Worm (Caenorhabditis elegans) whole organism, dauer: ENCODE data around the gene ufl-1.

Experiments used
- unc-62 ChIP-seq: sonication (generic microtip); optimal IDR thresholded peaks from 2 replicates; lab custom pipeline; 2017; ENCODE audit warnings: missing biosample characterization, missing genetic modification reagents, missing genetic modification characterization

The ufl-1 gene

DNA sequence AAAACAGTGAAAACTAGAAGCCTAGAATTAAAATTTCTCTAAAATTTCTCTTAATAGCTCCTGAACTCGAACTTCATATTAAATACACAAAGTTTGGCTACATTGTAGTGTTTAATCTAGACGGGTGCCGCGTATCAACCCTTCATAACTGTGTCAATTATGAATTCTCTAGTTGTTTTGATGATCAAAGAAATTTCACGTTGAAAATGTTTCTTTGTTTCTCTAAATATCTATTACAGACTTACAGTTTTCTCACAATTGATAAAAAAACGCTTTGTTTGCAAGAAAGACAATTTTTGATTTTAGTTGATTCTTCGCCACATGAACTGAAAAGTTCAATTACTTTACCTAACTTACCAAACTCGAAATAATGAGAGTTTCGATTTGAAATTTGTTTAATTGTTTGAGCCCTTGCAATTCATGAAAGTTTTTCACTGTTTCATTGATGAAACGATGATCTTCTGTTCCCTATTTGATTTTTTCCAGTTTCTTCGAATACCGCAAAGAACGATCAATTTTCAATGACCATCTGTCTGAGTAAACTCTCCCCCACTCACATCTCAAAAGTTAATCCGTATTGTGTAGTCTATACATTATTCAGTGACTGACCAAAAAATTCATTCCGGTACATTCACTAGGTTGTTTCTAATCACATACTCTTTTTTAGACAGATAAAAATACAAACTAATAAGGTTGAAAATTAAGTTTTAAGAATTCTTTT lies 10.1 kb upstream of the ufl-1 start:
- TF ChIP-seq unc-62 (GFP tag; lab: Kevin White, UChicago), result no peak

DNA sequence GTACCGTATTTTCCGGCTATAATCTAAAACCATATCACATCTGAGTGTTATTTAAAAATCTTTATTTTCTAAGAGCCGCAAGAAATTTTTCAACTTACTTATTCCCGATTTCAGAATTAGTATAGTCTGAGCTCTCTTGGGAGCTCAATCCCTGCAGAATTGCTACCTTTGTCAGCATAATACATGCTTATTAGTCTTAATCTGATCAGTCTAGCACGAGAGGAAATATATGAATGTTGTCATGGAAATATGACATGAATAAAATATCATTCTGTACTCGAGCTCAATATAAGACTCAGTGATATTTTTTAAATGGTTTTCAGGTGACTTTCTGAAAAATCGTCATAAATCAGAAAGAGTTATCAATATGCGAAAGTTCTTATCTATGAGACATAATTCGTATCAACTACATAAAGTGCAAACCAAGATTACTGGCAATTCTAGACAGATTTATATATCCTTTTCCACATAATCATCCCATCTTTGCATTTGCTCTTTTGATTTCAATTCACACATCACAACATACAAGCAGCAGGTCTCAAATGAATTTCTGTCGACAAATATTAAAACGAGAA lies 8.8 kb upstream of the ufl-1 start:
- no peak for TF ChIP-seq unc-62 (GFP tag; lab: Kevin White, UChicago)

DNA sequence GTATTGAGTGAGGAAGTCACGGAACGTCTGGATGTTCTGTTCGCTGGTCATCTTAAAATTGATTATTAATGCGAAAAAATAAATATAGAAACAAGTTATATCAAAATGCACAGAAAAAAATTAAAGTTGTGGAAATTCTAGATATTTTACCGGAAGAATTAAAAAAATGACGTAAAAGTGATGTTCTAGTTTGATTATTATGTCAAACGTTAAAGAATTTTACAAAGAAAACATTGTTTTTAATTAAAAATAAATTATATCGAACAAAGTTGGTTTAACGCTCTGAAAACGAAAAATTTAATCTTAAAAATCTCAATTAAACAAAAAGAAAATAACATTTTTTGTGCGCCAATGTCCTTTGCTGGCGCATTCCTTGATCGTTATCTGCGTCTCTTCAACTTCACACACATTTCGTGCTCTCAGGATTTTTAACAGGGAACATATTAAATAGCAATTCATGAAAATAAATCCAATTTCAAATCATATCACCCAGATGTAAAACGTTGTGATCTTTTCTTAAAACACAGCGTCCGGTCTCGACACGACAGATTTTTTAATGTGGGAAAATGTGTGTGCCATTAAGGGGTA lies 8.0 kb upstream of the ufl-1 start, which contains the start of gene tin-9.1:
TSS of gene tin-9.1 (minus strand) at position 51 of the 588 bp plus-strand sequence.
- no peak for TF ChIP-seq unc-62 (GFP tag; lab: Kevin White, UChicago)

DNA sequence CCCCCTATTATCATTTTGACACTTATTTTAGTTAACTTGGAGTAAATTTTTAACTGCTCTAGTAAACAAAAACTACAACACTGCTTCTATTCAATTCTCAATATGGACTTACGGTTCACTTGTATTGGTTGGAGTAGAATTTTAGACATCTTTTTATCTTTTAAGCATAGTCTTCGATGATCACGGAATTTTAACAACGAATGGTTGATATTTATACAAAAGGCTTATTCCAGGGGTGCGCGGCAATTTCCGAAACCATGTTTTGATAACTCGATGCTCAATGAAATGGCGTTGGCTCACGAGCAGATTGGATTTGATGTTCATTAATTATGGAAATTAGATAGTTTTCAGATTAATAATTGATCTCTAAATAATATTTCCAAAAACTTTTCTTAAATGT lies 6.8 kb upstream of the ufl-1 start:
- TF ChIP-seq unc-62 (GFP tag; lab: Kevin White, UChicago), result no peak

DNA sequence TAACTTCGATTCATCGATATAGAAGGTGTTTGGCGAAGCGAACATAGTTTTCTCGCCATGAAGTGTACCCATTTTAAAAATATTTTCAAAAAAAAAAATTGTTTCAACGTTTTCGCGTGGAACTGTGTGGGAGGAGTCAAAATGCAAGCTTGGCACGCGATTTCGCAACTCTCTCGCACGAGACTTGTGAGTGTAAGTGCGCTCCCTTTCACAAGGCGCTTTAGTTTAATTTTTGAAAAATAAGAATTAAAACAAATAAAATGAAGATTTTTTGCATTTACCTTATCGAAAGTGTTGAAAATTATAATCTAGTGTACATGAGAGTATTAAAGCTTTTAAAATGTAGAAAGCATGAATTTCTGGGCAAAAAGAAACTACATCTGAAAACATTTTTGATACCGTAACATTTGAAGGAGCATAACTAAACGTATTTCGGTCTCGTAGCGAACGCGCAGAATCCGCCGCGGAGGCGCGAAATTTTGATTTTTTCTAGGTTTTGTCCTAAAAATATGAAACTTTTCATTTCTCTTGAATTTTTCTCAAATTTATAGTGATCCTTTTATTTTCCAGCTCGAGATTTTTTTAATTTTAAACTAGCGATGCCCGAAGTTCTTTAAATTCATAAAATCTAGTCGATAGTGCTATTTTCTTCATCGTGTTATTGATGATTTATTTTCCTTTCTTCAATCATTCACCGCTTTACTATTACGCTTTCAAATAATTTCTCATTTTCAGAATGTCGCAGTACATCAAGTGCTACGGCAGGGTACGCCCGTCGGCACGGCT lies 3.0 kb upstream of the ufl-1 start, which contains the start of the genes cogc-2 and klp-18:
TSS of gene cogc-2 (minus strand) at position 105 of the 786 bp plus-strand sequence.
TSS of gene klp-18 (plus strand) at position 736 of the 786 bp plus-strand sequence.
- TF ChIP-seq unc-62 (GFP tag; lab: Kevin White, UChicago), result no peak

DNA sequence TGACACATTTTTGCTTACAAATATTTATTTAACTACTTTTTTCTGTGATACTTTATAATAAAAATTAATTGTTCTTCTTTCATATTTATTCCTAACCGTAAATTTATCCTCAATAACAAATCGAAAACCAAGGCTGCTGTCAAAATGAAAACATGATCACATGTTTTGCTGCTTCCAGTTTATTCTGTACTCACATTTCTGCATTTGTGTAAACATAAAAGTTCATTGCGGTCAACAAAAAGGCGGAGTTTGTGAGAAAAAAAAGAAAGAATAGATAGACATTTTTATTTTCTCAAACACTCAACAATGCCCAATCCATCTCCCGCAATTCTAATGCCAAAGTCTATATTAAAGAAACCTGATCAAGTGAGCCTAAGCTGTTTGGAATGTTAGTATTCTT lies 836 bp downstream of the ufl-1 start, which contains the start of gene C06G3.3:
TSS of gene C06G3.3 (plus strand) at position 301 of the 400 bp plus-strand sequence.
- no peak for TF ChIP-seq unc-62 (GFP tag; lab: Kevin White, UChicago)

DNA sequence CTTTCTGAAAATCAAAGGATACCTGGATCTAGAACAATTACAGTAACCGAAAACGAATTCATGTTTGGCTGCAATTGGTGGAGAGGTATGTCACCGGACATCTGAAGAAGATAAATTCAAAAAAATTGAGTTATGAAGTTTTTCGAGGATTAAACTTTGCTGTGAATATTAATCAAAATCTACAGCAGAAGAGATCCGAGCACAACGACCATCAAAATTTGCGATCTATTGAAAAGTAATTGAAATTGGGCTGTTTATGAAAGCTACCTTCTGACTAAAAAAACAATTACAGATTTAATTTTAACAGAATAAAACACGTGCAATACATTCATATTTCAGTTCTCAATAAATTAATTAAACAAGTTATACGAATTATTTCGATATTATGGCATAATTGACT lies 4.2 kb downstream of the ufl-1 start, which contains the start of gene C06G3.8:
TSS of gene C06G3.8 (minus strand) at position 101 of the 400 bp plus-strand sequence.
- TF ChIP-seq unc-62 (GFP tag; lab: Kevin White, UChicago), result no peak

DNA sequence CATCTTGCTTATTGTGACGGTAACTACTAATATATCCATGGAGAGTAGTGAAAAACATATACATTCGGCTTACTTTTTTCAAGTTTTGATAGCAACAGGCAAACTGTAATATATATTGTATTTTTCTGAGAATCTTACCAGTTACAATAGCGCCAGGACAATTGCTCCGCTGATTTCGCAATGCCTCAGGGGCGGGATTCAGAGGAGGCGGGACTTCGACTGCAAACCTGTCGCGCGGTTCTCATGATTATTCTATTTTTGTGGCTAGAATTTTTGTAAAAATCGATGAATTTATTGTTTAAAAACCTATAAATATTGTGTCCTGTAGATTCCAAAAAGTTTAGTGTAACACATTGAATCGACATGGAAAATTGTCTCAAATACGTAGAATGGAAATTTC lies 5.6 kb downstream of the ufl-1 start:
- no peak for TF ChIP-seq unc-62 (GFP tag; lab: Kevin White, UChicago)

DNA sequence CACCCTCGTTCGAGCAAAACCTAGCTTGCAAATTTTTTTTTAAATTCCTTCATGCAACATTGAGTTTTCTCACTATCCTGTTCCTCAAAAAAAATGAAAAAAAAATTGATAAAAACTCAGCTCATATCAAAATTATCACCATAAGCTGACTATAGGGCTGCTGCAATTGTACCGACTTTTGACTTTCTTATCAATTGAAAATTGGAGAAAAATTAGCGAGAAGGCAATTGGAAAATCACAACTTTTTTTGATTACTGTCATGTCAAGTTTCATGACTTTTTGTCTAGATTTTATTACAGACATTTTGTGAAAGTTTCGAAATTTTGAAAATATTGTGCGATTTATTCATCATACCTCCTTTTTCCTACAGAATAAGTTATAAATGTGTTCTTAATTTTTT lies 10.8 kb downstream of the ufl-1 start:
- no peak for TF ChIP-seq unc-62 (GFP tag; lab: Kevin White, UChicago)

DNA sequence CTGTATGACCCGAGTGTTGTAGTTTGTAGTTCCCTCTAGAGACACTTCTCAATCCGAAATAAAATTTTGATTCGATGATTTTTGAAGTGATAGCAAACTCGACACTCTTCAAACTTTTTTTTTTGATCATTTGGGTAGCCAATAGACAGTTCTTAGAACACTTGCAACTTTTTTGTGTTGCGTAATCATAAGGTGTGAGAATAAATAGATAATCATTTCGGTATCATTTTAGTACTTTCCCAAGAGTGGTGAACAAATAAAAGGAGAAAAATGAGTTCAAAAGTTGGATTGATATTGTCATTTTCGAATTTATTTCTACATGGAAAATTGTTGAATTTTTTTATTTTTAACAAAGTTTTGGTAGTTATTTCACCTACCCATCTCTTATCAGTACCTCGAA lies 11.8 kb downstream of the ufl-1 start:
- no peak for TF ChIP-seq unc-62 (GFP tag; lab: Kevin White, UChicago)

DNA sequence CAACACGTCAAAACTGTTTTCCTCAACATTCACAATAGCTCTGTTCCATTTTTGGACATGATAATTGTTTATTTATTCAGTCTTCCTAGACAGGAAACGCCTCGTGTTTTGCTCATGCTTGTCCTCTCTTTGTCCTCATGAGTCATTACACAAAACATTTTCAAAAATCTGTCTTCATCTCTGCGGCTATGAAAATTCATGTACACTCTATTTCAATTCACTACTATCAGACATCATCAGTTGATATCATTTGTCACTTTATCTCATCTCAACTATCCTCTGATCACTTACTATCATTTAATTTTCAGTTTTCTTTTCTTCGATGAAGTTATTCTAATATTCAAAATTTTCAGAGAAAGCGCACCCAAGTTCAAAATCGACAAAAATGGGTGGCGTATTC lies 12.8 kb downstream of the ufl-1 start, which contains the start of gene adah-1:
TSS of gene adah-1 (plus strand) at position 354 of the 400 bp plus-strand sequence.
- TF ChIP-seq unc-62 (GFP tag; lab: Kevin White, UChicago), result no peak

DNA sequence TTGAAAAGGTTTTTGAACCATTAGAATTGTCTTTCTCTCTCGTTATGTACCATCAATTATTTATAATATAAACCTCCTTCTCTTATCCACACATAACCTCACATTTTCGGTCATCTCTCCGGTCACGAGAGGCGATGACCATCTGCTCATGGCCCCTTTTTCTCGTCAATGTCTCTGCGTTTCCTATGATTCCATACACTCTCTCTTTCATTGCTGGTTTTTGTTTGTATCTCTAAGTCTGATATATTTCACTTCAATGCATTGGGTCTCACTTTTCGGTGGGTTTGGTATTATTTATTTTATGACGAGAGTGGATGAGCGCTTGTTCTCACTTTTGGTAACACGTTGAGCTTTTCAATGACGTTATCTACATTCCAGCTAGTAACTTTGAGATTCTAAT lies 13.7 kb downstream of the ufl-1 start:
- TF ChIP-seq unc-62 (GFP tag; lab: Kevin White, UChicago), result no peak

DNA sequence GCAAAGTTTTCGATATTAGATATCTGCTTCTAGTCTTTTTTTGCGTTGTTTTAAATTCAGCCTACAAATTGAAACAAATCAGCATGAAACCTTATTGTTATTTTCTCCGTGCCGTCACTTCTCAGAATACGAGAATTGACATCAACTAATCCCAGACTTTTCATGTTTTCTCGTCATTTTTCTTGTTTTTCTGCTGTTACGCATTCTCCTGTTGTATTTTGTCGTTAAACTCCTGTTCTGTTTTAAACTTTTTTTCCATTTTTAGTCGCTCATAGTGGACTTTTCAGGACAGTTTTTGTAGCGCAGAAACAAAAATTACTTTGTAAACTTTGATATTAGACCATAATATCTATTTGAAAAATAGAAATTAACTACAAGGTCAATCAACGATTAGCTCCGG lies 14.4 kb downstream of the ufl-1 start:
- no peak for TF ChIP-seq unc-62 (GFP tag; lab: Kevin White, UChicago)

DNA sequence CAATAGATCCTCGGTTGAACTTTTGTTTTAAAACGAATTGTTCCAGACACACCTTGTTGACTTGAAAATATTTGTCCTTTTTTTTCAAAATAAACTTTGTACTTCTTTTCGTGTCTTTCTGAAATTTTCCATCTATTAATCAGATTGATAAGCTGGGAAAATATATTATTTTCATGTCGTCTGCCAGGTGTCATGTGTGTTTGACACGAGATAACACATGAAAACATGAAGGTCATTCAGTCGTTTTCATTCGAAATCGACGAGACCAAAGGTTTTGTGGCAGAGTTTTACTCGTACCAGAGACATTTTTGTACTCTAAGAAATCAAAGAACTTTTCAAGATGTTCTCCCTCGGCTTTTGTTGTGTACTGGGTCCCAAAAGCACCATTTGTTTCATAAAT lies 16.0 kb downstream of the ufl-1 start:
- TF ChIP-seq unc-62 (GFP tag; lab: Kevin White, UChicago), result no peak

DNA sequence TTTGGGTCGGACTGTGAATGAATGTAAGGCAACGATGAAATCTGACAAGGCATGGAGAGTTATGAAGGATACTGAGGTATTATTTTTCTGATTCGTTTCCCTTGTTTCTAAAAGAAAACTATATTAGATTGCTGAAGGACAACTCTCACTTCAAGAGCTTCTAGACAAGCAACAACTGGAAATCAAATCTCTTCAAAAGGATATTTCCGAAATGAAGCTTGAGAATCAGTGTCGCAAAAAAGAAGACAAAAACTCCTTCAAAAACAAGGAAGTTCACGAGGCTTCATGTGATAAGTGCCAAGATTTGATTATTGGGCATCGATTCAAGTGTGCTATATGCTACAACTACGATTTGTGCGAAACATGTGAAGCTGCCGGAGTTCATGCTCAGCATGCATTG lies 18.0 kb downstream of the ufl-1 start:
- TF ChIP-seq unc-62 (GFP tag; lab: Kevin White, UChicago), result no peak
